Worm (Caenorhabditis elegans): ENCODE data around the gene lge-1.

- TF ChIP-seq snpc-4 (tag; optimal IDR thresholded peaks at IDR 0.05): no peak
- no peak for TF ChIP-seq skn-1 (tag; optimal IDR thresholded peaks at IDR 0.05)
- TF ChIP-seq nhr-237 (tag; optimal IDR thresholded peaks at IDR 0.05): no peak
- TF ChIP-seq dmd-4 (tag; optimal IDR thresholded peaks at IDR 0.05): no peak
- TF ChIP-seq nhr-129 (tag; optimal IDR thresholded peaks at IDR 0.05): no peak
- TF ChIP-seq lin-13 (GFP tag; optimal IDR thresholded peaks at IDR 0.05): no peak
- no peak for TF ChIP-seq ceh-16 (tag; optimal IDR thresholded peaks at IDR 0.05)
- no peak for TF ChIP-seq gmeb-1 (tag; optimal IDR thresholded peaks at IDR 0.05)
- TF ChIP-seq ceh-82 (tag; optimal IDR thresholded peaks at IDR 0.05): no peak
- TF ChIP-seq ztf-11 (tag; optimal IDR thresholded peaks at IDR 0.05): no peak
- no peak for TF ChIP-seq ztf-4 (tag; optimal IDR thresholded peaks at IDR 0.05)
- TF ChIP-seq lin-39 (tag; optimal IDR thresholded peaks at IDR 0.05): no peak
- no peak for TF ChIP-seq nhr-11 (tag; optimal IDR thresholded peaks at IDR 0.05)
Observed at ce11 chrX:10958427-10958826, 7.9 kb upstream of the lge-1 start, which contains the start of gene nlp-19.

Data from whole organism, L2 larva.